Worm (Caenorhabditis elegans): Measurements from ENCODE around the gene Y39G8B.9.

Y39G8B.9 gene

DNA sequence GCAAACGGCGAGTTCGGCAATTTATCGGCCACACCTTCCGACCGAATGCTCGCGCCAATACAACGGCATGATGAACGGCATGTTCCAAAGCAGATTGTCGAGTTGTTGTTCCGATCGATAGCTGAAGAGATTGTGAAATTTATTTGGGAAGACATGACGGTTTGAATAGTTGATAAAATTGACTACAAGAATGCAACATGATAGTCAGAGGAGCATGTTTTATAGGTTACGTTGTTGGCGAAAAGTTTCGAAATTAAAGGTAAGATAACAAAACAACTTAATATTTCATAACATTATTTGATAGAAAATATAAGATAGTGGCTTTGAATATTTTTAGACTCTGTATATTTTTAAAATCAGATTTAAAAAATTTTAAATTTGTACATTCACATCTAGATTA, 35.6 kb upstream of the Y39G8B.9 start:
- TF ChIP-seq blmp-1 (tag; optimal IDR thresholded peaks at IDR 0.05) (no peak), nhr-12 (tag; optimal IDR thresholded peaks at IDR 0.05) (no peak), unc-39 (tag; optimal IDR thresholded peaks at IDR 0.05) (no peak), ham-2 (GFP tag; optimal IDR thresholded peaks at IDR 0.05) (no peak), ceh-43 (GFP tag; optimal IDR thresholded peaks at IDR 0.05) (no peak), nhr-76 (tag; optimal IDR thresholded peaks at IDR 0.05) (no peak), tbx-8 (GFP tag; optimal IDR thresholded peaks at IDR 0.05) (no peak), elt-3 (tag; optimal IDR thresholded peaks at IDR 0.05) (no peak), mab-5 (tag; optimal IDR thresholded peaks at IDR 0.05) (no peak), ces-1 (GFP tag; optimal IDR thresholded peaks at IDR 0.05) (no peak), flh-1 (GFP tag; optimal IDR thresholded peaks at IDR 0.05) (no peak), nhr-2 (tag; optimal IDR thresholded peaks at IDR 0.05) (no peak), nhr-28 (tag; optimal IDR thresholded peaks at IDR 0.05) (no peak), elt-1 (tag; optimal IDR thresholded peaks at IDR 0.05; ENCODE audit: borderline replicate concordance, insufficient read depth) (no peak), lsy-2 (tag; optimal IDR thresholded peaks at IDR 0.05) (no peak), mls-2 (tag; optimal IDR thresholded peaks at IDR 0.05) (no peak), cnd-1 (tag; optimal IDR thresholded peaks at IDR 0.05) (no peak), ceh-83 (GFP tag; optimal IDR thresholded peaks at IDR 0.05) (no peak)

DNA sequence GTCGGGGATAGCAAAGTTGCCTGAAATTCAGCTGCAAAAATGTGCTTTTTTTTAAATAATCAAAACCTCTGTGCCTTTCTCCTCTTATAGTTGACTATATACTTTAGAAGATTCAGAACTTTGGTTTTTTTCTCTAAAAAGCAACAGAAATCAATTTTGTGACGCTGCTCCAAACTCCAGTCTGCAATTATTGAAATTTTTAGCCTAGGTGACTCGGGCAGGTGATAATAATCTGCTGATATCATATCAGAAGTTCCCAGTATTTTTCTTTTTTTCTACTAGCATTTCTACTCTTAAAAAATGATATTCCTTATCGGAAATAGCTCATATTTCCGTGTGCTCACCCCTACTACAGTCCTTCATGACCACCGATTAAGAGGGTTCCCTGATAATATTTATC, 31.9 kb upstream of the Y39G8B.9 start, which contains the start of gene sre-44:
TSS of gene sre-44 (plus strand) at position 301 of the 400 bp plus-strand sequence.
- no peak for TF ChIP-seq snpc-4 (tag; optimal IDR thresholded peaks at IDR 0.05)
- no peak for TF ChIP-seq flh-1 (GFP tag; optimal IDR thresholded peaks at IDR 0.05)
- TF ChIP-seq nhr-12 (tag; optimal IDR thresholded peaks at IDR 0.05), result no peak
- no peak for TF ChIP-seq mep-1 (tag; optimal IDR thresholded peaks at IDR 0.05)
- TF ChIP-seq nhr-76 (tag; optimal IDR thresholded peaks at IDR 0.05), result no peak
- TF ChIP-seq mls-2 (tag; optimal IDR thresholded peaks at IDR 0.05), result no peak
- TF ChIP-seq unc-62 (GFP tag; optimal IDR thresholded peaks at IDR 0.05), result no peak
- TF ChIP-seq unc-120 (tag; optimal IDR thresholded peaks at IDR 0.05; ENCODE audit: poor library complexity, severe bottlenecking), result no peak

DNA sequence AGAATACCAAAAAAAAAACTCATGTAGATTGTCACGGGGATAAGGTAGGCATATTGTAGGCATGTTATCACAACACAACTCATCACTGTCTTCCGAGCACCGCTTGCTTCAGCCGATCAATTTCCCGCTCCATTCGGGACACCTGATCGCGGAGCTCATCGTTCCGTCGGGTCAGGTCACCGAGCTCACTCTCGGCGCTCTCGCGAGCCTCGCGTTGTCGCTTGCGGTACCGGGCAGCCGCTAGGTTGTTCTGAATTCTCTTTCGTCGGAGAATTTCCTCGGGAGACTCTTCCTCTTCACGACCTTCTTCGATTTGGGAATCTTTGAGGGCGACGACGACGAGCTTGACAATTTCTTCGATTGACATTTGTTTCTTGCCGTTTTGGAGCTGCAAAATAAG, 29.2 kb upstream of the Y39G8B.9 start:
- TF ChIP-seq mls-2 (tag; optimal IDR thresholded peaks at IDR 0.05) (no peak), zip-8 (tag; optimal IDR thresholded peaks at IDR 0.05) (no peak), flh-1 (GFP tag; optimal IDR thresholded peaks at IDR 0.05) (no peak), ceh-83 (GFP tag; optimal IDR thresholded peaks at IDR 0.05) (no peak), nhr-12 (tag; optimal IDR thresholded peaks at IDR 0.05) (no peak), sem-2 (GFP tag; optimal IDR thresholded peaks at IDR 0.05) (no peak), unc-39 (tag; optimal IDR thresholded peaks at IDR 0.05) (no peak), ceh-39 (tag; optimal IDR thresholded peaks at IDR 0.05) (no peak), drap-1 (GFP tag; optimal IDR thresholded peaks at IDR 0.05) (no peak)

DNA sequence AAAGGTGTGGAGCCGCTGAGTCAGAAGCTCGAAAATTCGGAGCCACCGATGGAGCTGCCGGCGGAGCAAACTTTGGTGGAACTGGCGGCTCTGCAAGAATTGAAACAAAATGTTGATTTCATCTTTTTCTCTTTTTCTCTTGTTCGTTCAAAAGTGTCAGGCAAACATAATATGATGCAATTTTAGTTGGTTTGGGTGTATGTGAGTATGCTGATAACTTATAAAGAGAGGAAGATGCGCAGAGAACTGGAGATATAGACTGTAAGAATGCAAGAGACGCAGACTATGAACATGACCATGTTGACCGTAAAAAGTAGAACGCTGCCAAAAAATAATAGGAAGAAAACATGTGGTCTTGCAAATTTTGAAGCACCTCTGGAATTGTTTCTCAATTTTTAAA, 27.1 kb upstream of the Y39G8B.9 start:
- TF ChIP-seq lin-32 (GFP tag; optimal IDR thresholded peaks at IDR 0.05) (no peak), elt-3 (tag; optimal IDR thresholded peaks at IDR 0.05) (no peak), mls-2 (tag; optimal IDR thresholded peaks at IDR 0.05) (no peak), ceh-83 (GFP tag; optimal IDR thresholded peaks at IDR 0.05) (no peak), elt-1 (tag; optimal IDR thresholded peaks at IDR 0.05; ENCODE audit: borderline replicate concordance, insufficient read depth) (no peak), nhr-76 (tag; optimal IDR thresholded peaks at IDR 0.05) (no peak), nhr-2 (tag; optimal IDR thresholded peaks at IDR 0.05) (no peak), blmp-1 (tag; optimal IDR thresholded peaks at IDR 0.05) (no peak), sem-2 (GFP tag; optimal IDR thresholded peaks at IDR 0.05) (no peak), lin-13 (tag; optimal IDR thresholded peaks at IDR 0.05) (no peak), ham-2 (GFP tag; optimal IDR thresholded peaks at IDR 0.05) (no peak), ceh-39 (tag; optimal IDR thresholded peaks at IDR 0.05) (no peak), pha-4 (tag; optimal IDR thresholded peaks at IDR 0.05) (no peak)

DNA sequence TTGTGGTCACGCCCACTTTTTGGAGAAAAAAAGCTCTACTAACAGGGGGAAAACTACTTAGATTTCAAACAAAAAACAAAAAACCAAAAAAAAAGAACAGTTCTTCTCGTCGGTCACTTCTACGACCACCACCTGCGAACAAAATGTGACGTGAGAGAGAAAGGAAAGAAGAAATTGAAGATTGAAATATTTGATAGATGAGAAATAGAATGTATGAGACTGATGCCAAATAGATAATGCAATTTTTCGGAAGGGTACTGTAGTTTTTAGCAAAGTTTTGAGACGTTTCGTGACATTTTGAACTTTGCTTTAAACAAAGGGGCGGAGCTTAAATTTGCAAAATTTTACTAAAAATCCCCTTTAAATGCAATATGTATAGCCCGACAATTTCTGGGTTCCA, 26.2 kb upstream of the Y39G8B.9 start:
- no peak for TF ChIP-seq cnd-1 (tag; optimal IDR thresholded peaks at IDR 0.05)
- TF ChIP-seq drap-1 (GFP tag; optimal IDR thresholded peaks at IDR 0.05), result no peak
- TF ChIP-seq ham-2 (GFP tag; optimal IDR thresholded peaks at IDR 0.05), result no peak
- no peak for TF ChIP-seq mab-5 (tag; optimal IDR thresholded peaks at IDR 0.05)
- TF ChIP-seq nhr-28 (tag; optimal IDR thresholded peaks at IDR 0.05), result no peak
- TF ChIP-seq zip-8 (tag; optimal IDR thresholded peaks at IDR 0.05), result no peak
- no peak for TF ChIP-seq lsy-2 (tag; optimal IDR thresholded peaks at IDR 0.05)
- TF ChIP-seq nhr-12 (tag; optimal IDR thresholded peaks at IDR 0.05), result no peak

DNA sequence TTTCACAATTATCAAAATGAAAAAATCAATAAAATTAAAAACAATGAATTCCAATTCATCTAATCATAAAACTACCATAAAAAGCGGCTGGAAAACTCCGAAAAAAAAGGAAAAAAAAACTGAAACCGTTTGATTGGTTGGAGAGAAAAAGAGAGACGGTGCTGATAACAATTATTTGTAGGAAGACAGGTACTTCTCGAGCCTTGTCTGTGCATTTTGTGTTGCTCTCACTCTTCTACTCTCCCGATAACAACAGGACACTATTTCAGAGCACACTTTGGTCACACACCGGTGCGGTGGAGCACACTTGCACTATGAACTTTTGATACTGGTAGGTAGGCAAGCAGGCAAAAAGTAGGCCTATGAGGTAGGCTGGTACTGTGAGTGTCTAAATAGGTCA, 24.6 kb upstream of the Y39G8B.9 start:
- no peak for TF ChIP-seq mep-1 (tag; optimal IDR thresholded peaks at IDR 0.05)
- TF ChIP-seq drap-1 (GFP tag; optimal IDR thresholded peaks at IDR 0.05), result no peak
- TF ChIP-seq sptf-1 (tag; optimal IDR thresholded peaks at IDR 0.05), result no peak
- no peak for TF ChIP-seq nhr-2 (tag; optimal IDR thresholded peaks at IDR 0.05)
- no peak for TF ChIP-seq flh-1 (GFP tag; optimal IDR thresholded peaks at IDR 0.05)
- TF ChIP-seq pha-4 (tag; optimal IDR thresholded peaks at IDR 0.05), result no peak
- TF ChIP-seq mab-5 (tag; optimal IDR thresholded peaks at IDR 0.05), result no peak
- TF ChIP-seq elt-3 (tag; optimal IDR thresholded peaks at IDR 0.05), result no peak
- no peak for TF ChIP-seq mls-2 (tag; optimal IDR thresholded peaks at IDR 0.05)
- no peak for TF ChIP-seq ceh-83 (GFP tag; optimal IDR thresholded peaks at IDR 0.05)
- no peak for TF ChIP-seq cnd-1 (tag; optimal IDR thresholded peaks at IDR 0.05)
- TF ChIP-seq blmp-1 (tag; optimal IDR thresholded peaks at IDR 0.05), result no peak
- no peak for TF ChIP-seq unc-39 (tag; optimal IDR thresholded peaks at IDR 0.05)
- TF ChIP-seq ztf-11 (tag; optimal IDR thresholded peaks at IDR 0.05), result no peak

Data from whole organism, mixed stage, embryonic.